Worm (Caenorhabditis elegans) whole organism, L2 larva: Measurements from ENCODE around the gene lpr-2.
A peak's percentile ranks its signal among the peaks of the same experiment; 100 is the strongest.

Experiments
- C34F6.9 ChIP-seq: fragments of 150-350 bp; optimal IDR thresholded peaks from 2 replicates; lab custom pipeline; 2014; ENCODE audit warnings: missing biosample characterization, missing genetic modification characterization
- F13H6.1 ChIP-seq: sonication (generic microtip); optimal IDR thresholded peaks from 2 replicates; lab custom pipeline; 2016; ENCODE audit warnings: missing genetic modification characterization, missing compliant biosample characterization
- R02D3.7 ChIP-seq: fragments of 150-350 bp; optimal IDR thresholded peaks from 2 replicates; lab custom pipeline; 2014; ENCODE audit warnings: missing biosample characterization, missing genetic modification characterization
- Y55F3AM.14 ChIP-seq: fragments of 200-800 bp; sonication (Bioruptor generic); optimal IDR thresholded peaks from 2 replicates; lab custom pipeline; 2018; ENCODE audit warnings: mild to moderate bottlenecking, missing genetic modification characterization, missing compliant biosample characterization
- ZK546.5 ChIP-seq: sonication (generic microtip); optimal IDR thresholded peaks from 2 replicates; lab custom pipeline; 2017; ENCODE audit warnings: missing biosample characterization, missing genetic modification characterization
- alr-1 ChIP-seq: fragments of 150-350 bp; optimal IDR thresholded peaks from 2 replicates; lab custom pipeline; 2014; ENCODE audit warnings: missing biosample characterization, missing genetic modification characterization
- aly-2 ChIP-seq: fragments of 150-350 bp; optimal IDR thresholded peaks from 2 replicates; lab custom pipeline; 2014; ENCODE audit warnings: missing biosample characterization, missing genetic modification characterization
- ama-1 ChIP-seq: fragments of 150-350 bp; optimal IDR thresholded peaks from 2 replicates; lab custom pipeline; 2018; ENCODE audit warnings: inconsistent platforms
- blmp-1 ChIP-seq: sonication (generic microtip); optimal IDR thresholded peaks from 2 replicates; lab custom pipeline; 2017; ENCODE audit warnings: missing genetic modification characterization, mild to moderate bottlenecking, missing compliant biosample characterization, antibody characterized with exemption, moderate library complexity; ENCODE audit not compliant: insufficient read depth
- ceh-16 ChIP-seq: fragments of 150-350 bp; optimal IDR thresholded peaks from 2 replicates; lab custom pipeline; 2014; ENCODE audit warnings: missing biosample characterization, missing genetic modification characterization
- ceh-82 ChIP-seq: fragments of 150-350 bp; optimal IDR thresholded peaks from 2 replicates; lab custom pipeline; 2014; ENCODE audit warnings: missing biosample characterization, missing genetic modification characterization
- crh-2 ChIP-seq: sonication (generic microtip); optimal IDR thresholded peaks from 2 replicates; lab custom pipeline; 2017; ENCODE audit warnings: missing biosample characterization, missing genetic modification characterization
- dmd-4 ChIP-seq: sonication (generic microtip); optimal IDR thresholded peaks from 2 replicates; lab custom pipeline; 2017; ENCODE audit warnings: missing biosample characterization, missing genetic modification characterization
- egl-27 ChIP-seq: sonication (generic microtip); optimal IDR thresholded peaks from 3 replicates; lab custom pipeline; 2017; ENCODE audit warnings: missing biosample characterization, missing genetic modification reagents, missing genetic modification characterization
- elt-1 ChIP-seq: fragments of 150-350 bp; optimal IDR thresholded peaks from 2 replicates; lab custom pipeline; 2014; ENCODE audit warnings: missing biosample characterization, missing genetic modification characterization
- elt-3 ChIP-seq: sonication (generic microtip); optimal IDR thresholded peaks from 2 replicates; lab custom pipeline; 2017; ENCODE audit warnings: missing biosample characterization, missing genetic modification characterization
- fos-1 ChIP-seq: fragments of 150-350 bp; optimal IDR thresholded peaks from 2 replicates; lab custom pipeline; 2014; ENCODE audit warnings: missing biosample characterization, missing genetic modification characterization
- gmeb-1 ChIP-seq: fragments of 150-350 bp; optimal IDR thresholded peaks from 2 replicates; lab custom pipeline; 2014; ENCODE audit warnings: missing biosample characterization, missing genetic modification characterization
- lin-11 ChIP-seq: fragments of 150-350 bp; sonication (generic microtip); optimal IDR thresholded peaks from 2 replicates; lab custom pipeline; 2014; ENCODE audit warnings: missing biosample characterization, missing genetic modification characterization, inconsistent platforms, mixed read lengths
- lin-39 ChIP-seq: fragments of 150-350 bp; optimal IDR thresholded peaks from 2 replicates; lab custom pipeline; 2014; ENCODE audit warnings: missing biosample characterization, missing genetic modification reagents, missing genetic modification characterization
- lsy-2 ChIP-seq, 2 experiments: fragments of 150-350 bp in 1 of 2; sonication (generic microtip) in 1 of 2; optimal IDR thresholded peaks; 2 replicates each; lab custom pipeline; 2014 to 2017; ENCODE audit warnings: missing biosample characterization in 2 of 2, missing genetic modification characterization in 2 of 2
- mab-5 ChIP-seq: fragments of 150-350 bp; optimal IDR thresholded peaks from 2 replicates; lab custom pipeline; 2014; ENCODE audit warnings: missing biosample characterization, missing genetic modification characterization
- mbf-1 ChIP-seq: sonication (generic microtip); optimal IDR thresholded peaks from 2 replicates; lab custom pipeline; 2017; ENCODE audit warnings: missing biosample characterization, missing genetic modification characterization
- mdl-1 ChIP-seq, 2 experiments: fragments of 150-350 bp in 1 of 2; sonication (generic microtip) in 1 of 2; optimal IDR thresholded peaks; 2 replicates each; lab custom pipeline; 2017; ENCODE audit warnings: missing biosample characterization in 2 of 2, missing genetic modification characterization in 2 of 2
- nhr-10 ChIP-seq: sonication (generic microtip); optimal IDR thresholded peaks from 2 replicates; lab custom pipeline; 2017; ENCODE audit warnings: missing biosample characterization, missing genetic modification characterization
- nhr-11 ChIP-seq: fragments of 150-350 bp; optimal IDR thresholded peaks from 2 replicates; lab custom pipeline; 2014; ENCODE audit warnings: missing biosample characterization, missing genetic modification characterization
- nhr-12 ChIP-seq: fragments of 150-350 bp; optimal IDR thresholded peaks from 2 replicates; lab custom pipeline; 2014; ENCODE audit warnings: missing biosample characterization, missing genetic modification characterization
- nhr-129 ChIP-seq: fragments of 150-350 bp; optimal IDR thresholded peaks from 2 replicates; lab custom pipeline; 2014; ENCODE audit warnings: missing biosample characterization, missing genetic modification characterization
- nhr-21 ChIP-seq: fragments of 150-350 bp; optimal IDR thresholded peaks from 2 replicates; lab custom pipeline; 2014; ENCODE audit warnings: missing biosample characterization, missing genetic modification characterization
- nhr-23 ChIP-seq: fragments of 150-350 bp; optimal IDR thresholded peaks from 2 replicates; lab custom pipeline; 2014; ENCODE audit warnings: missing biosample characterization, missing genetic modification reagents, missing genetic modification characterization
- nhr-237 ChIP-seq: fragments of 150-350 bp; optimal IDR thresholded peaks from 2 replicates; lab custom pipeline; 2014; ENCODE audit warnings: missing biosample characterization, missing genetic modification characterization
- nhr-25 ChIP-seq: fragments of 150-350 bp; sonication (generic microtip); optimal IDR thresholded peaks from 3 replicates; lab custom pipeline; 2014; ENCODE audit warnings: missing biosample characterization, missing genetic modification characterization
- nhr-6 ChIP-seq: fragments of 150-350 bp; optimal IDR thresholded peaks from 2 replicates; lab custom pipeline; 2014; ENCODE audit warnings: missing biosample characterization, missing genetic modification characterization
- nhr-77 ChIP-seq: fragments of 150-350 bp; optimal IDR thresholded peaks from 2 replicates; lab custom pipeline; 2014; ENCODE audit warnings: missing biosample characterization, missing genetic modification characterization
- peb-1 ChIP-seq: fragments of 150-350 bp; optimal IDR thresholded peaks from 2 replicates; lab custom pipeline; 2014; ENCODE audit warnings: missing biosample characterization, missing genetic modification characterization
- sem-4 ChIP-seq: fragments of 150-350 bp; optimal IDR thresholded peaks from 2 replicates; lab custom pipeline; 2014; ENCODE audit warnings: missing biosample characterization, missing genetic modification reagents, missing genetic modification characterization
- skn-1 ChIP-seq: sonication (generic microtip); optimal IDR thresholded peaks from 2 replicates; lab custom pipeline; 2017; ENCODE audit warnings: missing biosample characterization, missing genetic modification characterization
- sma-3 ChIP-seq: sonication (generic microtip); optimal IDR thresholded peaks from 2 replicates; lab custom pipeline; 2016; ENCODE audit warnings: missing genetic modification reagents, missing genetic modification characterization, missing compliant biosample characterization
- sma-9 ChIP-seq, 2 experiments: fragments of 150-350 bp in 1 of 2; sonication (generic microtip) in 1 of 2; optimal IDR thresholded peaks; 2 replicates each; lab custom pipeline; 2014 to 2016; ENCODE audit warnings: missing genetic modification characterization in 2 of 2, mild to moderate bottlenecking in 1 of 2, missing biosample characterization in 1 of 2, missing compliant biosample characterization in 1 of 2, missing genetic modification reagents in 1 of 2, moderate library complexity in 1 of 2
- snpc-4 ChIP-seq: fragments of 150-350 bp; optimal IDR thresholded peaks from 2 replicates; lab custom pipeline; 2014; ENCODE audit warnings: missing biosample characterization, missing genetic modification characterization
- unc-39 ChIP-seq: fragments of 150-350 bp; optimal IDR thresholded peaks from 2 replicates; lab custom pipeline; 2014; ENCODE audit warnings: missing biosample characterization, missing genetic modification characterization
- unc-55 ChIP-seq: fragments of 150-350 bp; sonication (generic microtip); optimal IDR thresholded peaks from 3 replicates; lab custom pipeline; 2014; ENCODE audit warnings: missing biosample characterization, missing genetic modification reagents, missing genetic modification characterization
- zag-1 ChIP-seq: fragments of 150-350 bp; optimal IDR thresholded peaks from 2 replicates; lab custom pipeline; 2014; ENCODE audit warnings: missing biosample characterization, missing genetic modification characterization
- ztf-1 ChIP-seq: fragments of 200-800 bp; sonication (Bioruptor generic); conservative IDR thresholded peaks from 2 replicates; pipeline ENCODE4 v1.3.6; 2022; ENCODE audit warnings: missing genetic modification characterization, missing compliant biosample characterization
- ztf-11 ChIP-seq: sonication (generic microtip); optimal IDR thresholded peaks from 2 replicates; lab custom pipeline; 2017; ENCODE audit warnings: missing biosample characterization, missing genetic modification characterization
- ztf-4 ChIP-seq: fragments of 150-350 bp; optimal IDR thresholded peaks from 2 replicates; lab custom pipeline; 2014; ENCODE audit warnings: missing biosample characterization, missing genetic modification characterization

lpr-2 gene

DNA sequence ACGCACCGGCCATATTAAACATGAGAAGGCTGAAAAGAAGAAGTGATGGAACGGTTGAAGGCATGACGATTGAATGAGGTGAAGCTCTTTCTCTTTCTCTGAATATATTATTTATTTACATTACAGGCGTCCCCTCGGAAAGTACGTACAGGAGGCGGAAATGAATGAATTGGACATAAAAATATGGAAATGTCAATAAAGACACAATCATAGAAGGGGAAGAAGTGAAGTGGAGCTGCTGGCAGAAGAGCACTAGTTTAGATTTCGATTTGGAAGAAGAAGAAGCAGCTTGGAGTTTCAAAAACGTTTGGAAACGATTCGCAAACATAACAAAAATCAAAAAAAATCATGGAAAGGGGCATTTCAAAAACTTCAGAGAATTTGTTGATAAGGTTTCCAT is 25.0 kb downstream of the lpr-2 start, which contains the start of gene H01G02.1:
TSS of gene H01G02.1 (minus strand) at position 101 of the 400 bp plus-strand sequence.
- TF ChIP-seq sma-3 (GFP tag; lab: Kevin White, UChicago) (no peak), lsy-2 (tag; optimal IDR thresholded peaks at IDR 0.05; lab: Kevin White, UChicago) (no peak), ZK546.5 (no peak), nhr-6 (no peak), dmd-4 (tag; lab: Kevin White, UChicago) (no peak), nhr-23 (tag; lab: Kevin White, UChicago) (no peak), alr-1 (tag; lab: Kevin White, UChicago) (no peak), mbf-1 (tag; lab: Kevin White, UChicago) (no peak), crh-2 (tag; lab: Kevin White, UChicago) (no peak), gmeb-1 (tag; lab: Kevin White, UChicago) (no peak), ceh-16 (tag; lab: Kevin White, UChicago) (no peak), nhr-10 (tag; lab: Kevin White, UChicago) (no peak), nhr-25 (tag; lab: Kevin White, UChicago) (no peak), nhr-77 (tag; lab: Kevin White, UChicago) (no peak), F13H6.1 (no peak), ztf-1 (GFP tag; lab: Robert Waterston, UW) (no peak), elt-3 (no peak)
- TF ChIP-seq, all 48 proteins: peak for 0

DNA sequence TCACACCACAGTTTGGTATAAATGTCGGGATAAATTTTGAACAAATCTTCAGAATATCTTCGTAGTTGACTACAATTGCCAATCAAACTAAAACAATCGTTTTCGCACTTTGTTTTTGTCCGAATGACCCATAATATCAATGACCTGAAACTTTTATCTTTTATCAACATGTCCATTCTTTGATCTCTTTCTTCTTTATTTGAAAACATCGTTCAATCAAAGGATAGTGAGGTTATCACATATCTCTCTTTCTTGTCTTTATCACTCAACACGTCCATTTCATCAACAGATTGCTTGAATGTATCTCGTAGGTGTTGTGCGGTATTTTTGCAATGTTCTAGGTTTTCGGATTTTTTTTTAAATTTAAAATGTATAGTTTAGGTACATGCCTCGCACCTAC is 30.0 kb downstream of the lpr-2 start:
- TF ChIP-seq ztf-4 (tag; lab: Kevin White, UChicago) (no peak), gmeb-1 (tag; lab: Kevin White, UChicago) (no peak), crh-2 (tag; lab: Kevin White, UChicago) (peak; percentile 21), fos-1 (tag; lab: Kevin White, UChicago) (peak; percentile 22), sma-9 (GFP tag; optimal IDR thresholded peaks at IDR 0.05; lab: Kevin White, UChicago) (peak; percentile 81), sma-9 (tag; optimal IDR thresholded peaks at IDR 0.05; lab: Kevin White, UChicago) (no peak), nhr-11 (no peak), blmp-1 (peak; percentile 17), nhr-10 (tag; lab: Kevin White, UChicago) (no peak), ztf-11 (no peak), nhr-21 (tag; lab: Kevin White, UChicago) (peak; percentile 39), lsy-2 (tag; optimal IDR thresholded peaks at IDR 0.05; lab: Kevin White, UChicago) (peak in 1 of 2 experiments; percentile 1)

ce11 chrIV:11809708-11810114 is 30.7 kb downstream of the lpr-2 start:
- no peak for TF ChIP-seq ztf-1 (GFP tag; lab: Robert Waterston, UW)
- TF ChIP-seq R02D3.7: no peak
- TF ChIP-seq mab-5 (tag; lab: Kevin White, UChicago): peak; percentile 80
- TF ChIP-seq ztf-4 (tag; lab: Kevin White, UChicago): peak; percentile 72
- peak; percentile 82 for TF ChIP-seq crh-2 (tag; lab: Kevin White, UChicago)
- no peak for TF ChIP-seq peb-1
- peak; percentile 50 for TF ChIP-seq lin-11 (tag; lab: Kevin White, UChicago)
- TF ChIP-seq zag-1 (tag; lab: Kevin White, UChicago): peak; percentile 71
- TF ChIP-seq blmp-1: peak; percentile 53
- peak; percentile 76 for TF ChIP-seq Y55F3AM.14 (GFP tag; lab: Kevin White, UChicago)
- no peak for TF ChIP-seq dmd-4 (tag; lab: Kevin White, UChicago)
- peak; percentile 67 for TF ChIP-seq nhr-21 (tag; lab: Kevin White, UChicago)
- TF ChIP-seq elt-3: no peak
- TF ChIP-seq lin-39 (tag; lab: Kevin White, UChicago): no peak
- peak; percentile 20 to 34 for TF ChIP-seq mdl-1 (tag; optimal IDR thresholded peaks at IDR 0.05; lab: Kevin White, UChicago)
- TF ChIP-seq ceh-82 (tag; lab: Kevin White, UChicago): peak; percentile 37
- TF ChIP-seq nhr-237: no peak
- TF ChIP-seq ztf-11: no peak
- TF ChIP-seq lsy-2 (tag; optimal IDR thresholded peaks at IDR 0.05; lab: Kevin White, UChicago): peak; percentile 35 to 78
- no peak for TF ChIP-seq nhr-23 (tag; lab: Kevin White, UChicago)
- peak; percentile 89 for TF ChIP-seq unc-55 (GFP tag; lab: Kevin White, UChicago)
- peak; percentile 76 for TF ChIP-seq sem-4 (tag; lab: Kevin White, UChicago)
- TF ChIP-seq F13H6.1: peak; percentile 87
- no peak for TF ChIP-seq unc-39
- TF ChIP-seq egl-27 (tag; lab: Kevin White, UChicago): peak; percentile 48
- peak; percentile 19 for TF ChIP-seq sma-3 (GFP tag; lab: Kevin White, UChicago)
- no peak for TF ChIP-seq skn-1 (tag; lab: Kevin White, UChicago)
- TF ChIP-seq aly-2: no peak
- no peak for TF ChIP-seq ama-1
- TF ChIP-seq nhr-11: no peak
- no peak for TF ChIP-seq alr-1 (tag; lab: Kevin White, UChicago)
- TF ChIP-seq nhr-6: peak; percentile 74
- peak; percentile 64 for TF ChIP-seq nhr-25 (tag; lab: Kevin White, UChicago)
- no peak for TF ChIP-seq snpc-4 (tag; lab: Kevin White, UChicago)
- TF ChIP-seq C34F6.9: peak; percentile 96
- TF ChIP-seq nhr-129 (tag; lab: Kevin White, UChicago): peak; percentile 93
- no peak for TF ChIP-seq nhr-12 (tag; lab: Kevin White, UChicago)
- TF ChIP-seq gmeb-1 (tag; lab: Kevin White, UChicago): no peak
- TF ChIP-seq elt-1 (tag; lab: Kevin White, UChicago): no peak
- TF ChIP-seq ceh-16 (tag; lab: Kevin White, UChicago): no peak
- peak; percentile 89 for TF ChIP-seq sma-9 (GFP tag; optimal IDR thresholded peaks at IDR 0.05; lab: Kevin White, UChicago)
- TF ChIP-seq sma-9 (tag; optimal IDR thresholded peaks at IDR 0.05; lab: Kevin White, UChicago): no peak
